Worm (Caenorhabditis elegans) whole organism, L3 larva: ENCODE data around the gene gnrr-5.
A peak's percentile ranks its signal among the peaks of the same experiment; 100 is the strongest.
"Not testable (repeated sequence)": the region's sequence is repeated elsewhere in the genome, so short reads cannot be mapped to it uniquely, and the experiment has no call there.

ENCODE experiments used
- R02D3.7 ChIP-seq: fragments of 150-350 bp; optimal IDR thresholded peaks from 2 replicates; lab custom pipeline; 2014; ENCODE audit warnings: missing biosample characterization, missing genetic modification characterization
- ZK546.5 ChIP-seq: sonication (generic microtip); optimal IDR thresholded peaks from 2 replicates; lab custom pipeline; 2017; ENCODE audit warnings: missing biosample characterization, missing genetic modification characterization
- aly-2 ChIP-seq: fragments of 150-350 bp; optimal IDR thresholded peaks from 2 replicates; lab custom pipeline; 2014; ENCODE audit warnings: missing biosample characterization, missing genetic modification characterization
- ama-1 ChIP-seq: fragments of 150-350 bp; optimal IDR thresholded peaks from 2 replicates; lab custom pipeline; 2018
- ceh-16 ChIP-seq: sonication (generic microtip); optimal IDR thresholded peaks from 2 replicates; lab custom pipeline; 2017; ENCODE audit warnings: missing biosample characterization, missing genetic modification characterization
- ceh-28 ChIP-seq: fragments of 150-350 bp; optimal IDR thresholded peaks from 2 replicates; lab custom pipeline; 2014; ENCODE audit warnings: missing biosample characterization, missing genetic modification reagents, missing genetic modification characterization
- ceh-9 ChIP-seq: sonication (generic microtip); optimal IDR thresholded peaks from 2 replicates; lab custom pipeline; 2018; ENCODE audit warnings: missing biosample characterization, missing genetic modification characterization
- daf-12 ChIP-seq: fragments of 150-350 bp; optimal IDR thresholded peaks from 2 replicates; lab custom pipeline; 2014; ENCODE audit warnings: missing biosample characterization, missing genetic modification reagents, missing genetic modification characterization
- elt-1 ChIP-seq: fragments of 150-350 bp; optimal IDR thresholded peaks from 2 replicates; lab custom pipeline; 2014; ENCODE audit warnings: missing biosample characterization, missing genetic modification characterization
- elt-2 ChIP-seq: sonication (generic microtip); optimal IDR thresholded peaks from 2 replicates; lab custom pipeline; 2016; ENCODE audit warnings: missing genetic modification reagents, mild to moderate bottlenecking, missing genetic modification characterization, missing compliant biosample characterization
- eor-1 ChIP-seq, 2 experiments: fragments of 150-350 bp; optimal IDR thresholded peaks; 2 replicates each; lab custom pipeline; 2014 to 2018; ENCODE audit warnings: missing biosample characterization in 2 of 2, missing genetic modification characterization in 2 of 2
- fkh-10 ChIP-seq: sonication (generic microtip); optimal IDR thresholded peaks from 2 replicates; lab custom pipeline; 2017; ENCODE audit warnings: missing biosample characterization, missing genetic modification reagents, missing genetic modification characterization
- fkh-2 ChIP-seq: fragments of 150-350 bp; optimal IDR thresholded peaks from 2 replicates; lab custom pipeline; 2014; ENCODE audit warnings: missing biosample characterization, missing genetic modification reagents, missing genetic modification characterization
- fos-1 ChIP-seq: fragments of 150-350 bp; optimal IDR thresholded peaks from 2 replicates; lab custom pipeline; 2014; ENCODE audit warnings: missing biosample characterization, missing genetic modification characterization
- hmg-11 ChIP-seq: sonication (generic microtip); optimal IDR thresholded peaks from 2 replicates; lab custom pipeline; 2016; ENCODE audit warnings: missing genetic modification characterization, missing compliant biosample characterization
- jun-1 ChIP-seq: fragments of 150-350 bp; optimal IDR thresholded peaks from 2 replicates; lab custom pipeline; 2014; ENCODE audit warnings: missing biosample characterization, missing genetic modification reagents, missing genetic modification characterization
- lin-15B ChIP-seq: fragments of 150-350 bp; optimal IDR thresholded peaks from 2 replicates; lab custom pipeline; 2014; ENCODE audit warnings: missing biosample characterization, missing genetic modification characterization
- lin-39 ChIP-seq: fragments of 150-350 bp; optimal IDR thresholded peaks from 2 replicates; lab custom pipeline; 2018; ENCODE audit warnings: missing biosample characterization, missing genetic modification reagents, missing genetic modification characterization
- mdl-1 ChIP-seq: fragments of 150-350 bp; optimal IDR thresholded peaks from 2 replicates; lab custom pipeline; 2014; ENCODE audit warnings: missing biosample characterization, missing genetic modification characterization
- mml-1 ChIP-seq: fragments of 150-350 bp; sonication (generic microtip); optimal IDR thresholded peaks from 3 replicates; lab custom pipeline; 2014; ENCODE audit warnings: missing biosample characterization, missing genetic modification characterization
- nfya-1 ChIP-seq: sonication (generic microtip); optimal IDR thresholded peaks from 2 replicates; lab custom pipeline; 2017; ENCODE audit warnings: missing genetic modification characterization, mild to moderate bottlenecking, missing compliant biosample characterization, antibody characterized with exemption, moderate library complexity; ENCODE audit not compliant: insufficient read depth
- nhr-11 ChIP-seq: fragments of 150-350 bp; optimal IDR thresholded peaks from 2 replicates; lab custom pipeline; 2014; ENCODE audit warnings: missing biosample characterization, missing genetic modification characterization
- nhr-23 ChIP-seq: fragments of 150-350 bp; optimal IDR thresholded peaks from 2 replicates; lab custom pipeline; 2014; ENCODE audit warnings: missing biosample characterization, missing genetic modification reagents, missing genetic modification characterization
- nhr-237 ChIP-seq: fragments of 150-350 bp; optimal IDR thresholded peaks from 2 replicates; lab custom pipeline; 2014; ENCODE audit warnings: missing biosample characterization, missing genetic modification characterization
- nhr-25 ChIP-seq: sonication (generic microtip); optimal IDR thresholded peaks from 2 replicates; lab custom pipeline; 2017; ENCODE audit warnings: missing biosample characterization, missing genetic modification characterization
- nhr-28 ChIP-seq: fragments of 150-350 bp; optimal IDR thresholded peaks from 2 replicates; lab custom pipeline; 2014; ENCODE audit warnings: missing biosample characterization, missing genetic modification characterization
- nhr-43 ChIP-seq: sonication (generic microtip); optimal IDR thresholded peaks from 2 replicates; lab custom pipeline; 2016; ENCODE audit warnings: mild to moderate bottlenecking, missing genetic modification characterization, missing compliant biosample characterization; ENCODE audit not compliant: poor library complexity, severe bottlenecking
- nhr-67 ChIP-seq: fragments of 150-350 bp; optimal IDR thresholded peaks from 2 replicates; lab custom pipeline; 2014; ENCODE audit warnings: missing biosample characterization, missing genetic modification characterization
- nhr-76 ChIP-seq: fragments of 150-350 bp; sonication (generic microtip); optimal IDR thresholded peaks from 5 replicates; lab custom pipeline; 2014; ENCODE audit warnings: missing biosample characterization, missing genetic modification characterization
- pha-4 ChIP-seq: fragments of 150-350 bp; optimal IDR thresholded peaks from 2 replicates; lab custom pipeline; 2014; ENCODE audit warnings: missing biosample characterization, missing genetic modification reagents, missing genetic modification characterization
- pqm-1 ChIP-seq: fragments of 150-350 bp; optimal IDR thresholded peaks from 2 replicates; lab custom pipeline; 2017; ENCODE audit warnings: missing biosample characterization, missing genetic modification characterization, inconsistent platforms
- sea-2 ChIP-seq: fragments of 150-350 bp; sonication (generic microtip); optimal IDR thresholded peaks from 4 replicates; lab custom pipeline; 2014; ENCODE audit warnings: missing biosample characterization, missing genetic modification reagents, missing genetic modification characterization
- skn-1 ChIP-seq: fragments of 150-350 bp; optimal IDR thresholded peaks from 2 replicates; lab custom pipeline; 2014; ENCODE audit warnings: missing biosample characterization, missing genetic modification characterization
- snpc-4 ChIP-seq: fragments of 150-350 bp; optimal IDR thresholded peaks from 2 replicates; lab custom pipeline; 2014; ENCODE audit warnings: missing biosample characterization, missing genetic modification characterization
- tbx-2 ChIP-seq: sonication (generic microtip); optimal IDR thresholded peaks from 2 replicates; lab custom pipeline; 2016; ENCODE audit warnings: mild to moderate bottlenecking, missing genetic modification characterization, missing compliant biosample characterization
- unc-62 ChIP-seq: fragments of 150-350 bp; sonication (generic microtip); optimal IDR thresholded peaks from 4 replicates; lab custom pipeline; 2014; ENCODE audit warnings: missing biosample characterization, missing genetic modification reagents, missing genetic modification characterization
- zag-1 ChIP-seq: fragments of 150-350 bp; optimal IDR thresholded peaks from 2 replicates; lab custom pipeline; 2014; ENCODE audit warnings: missing biosample characterization, missing genetic modification characterization

gnrr-5 gene

DNA sequence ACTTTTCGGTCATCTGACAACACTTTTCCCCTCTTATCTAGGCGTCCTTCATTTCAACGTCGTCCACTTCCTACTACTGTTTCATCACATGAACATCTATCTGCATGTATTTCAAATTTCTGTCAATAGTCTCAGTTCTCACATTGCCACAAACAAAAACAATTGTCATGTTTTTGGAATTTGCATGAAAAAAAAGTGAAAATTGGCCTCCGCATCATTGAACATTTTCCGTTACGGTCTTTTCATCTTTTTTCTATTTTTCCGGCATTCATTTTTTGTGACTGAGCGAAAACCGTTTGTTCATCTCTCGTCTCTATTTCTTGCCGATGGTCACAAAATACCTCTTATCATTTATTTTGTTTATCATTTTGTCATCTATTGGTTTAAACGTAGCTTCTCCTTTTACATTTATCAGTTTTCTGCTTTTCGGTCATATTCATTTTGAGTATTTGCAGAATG lies 28.5 kb upstream of the gnrr-5 start, which contains the start of gene exc-15:
exc-15 (plus strand) TSS at position 411 of the 459 bp plus-strand sequence.
- TF ChIP-seq fkh-2 (tag; lab: Kevin White, UChicago) = no peak
- peak; percentile 25 for TF ChIP-seq nhr-23 (tag; lab: Kevin White, UChicago)
- peak; percentile 48 for TF ChIP-seq pqm-1 (tag; lab: Kevin White, UChicago)
- TF ChIP-seq daf-12 = no peak
- TF ChIP-seq pha-4 (tag; lab: Kevin White, UChicago) = peak; percentile 18
- TF ChIP-seq ceh-28 (tag; lab: Kevin White, UChicago) = peak; percentile 11
- TF ChIP-seq elt-2 (tag; lab: Kevin White, UChicago) = peak; percentile 91
- TF ChIP-seq nhr-43 (tag; lab: Kevin White, UChicago) = peak; percentile 24
- TF ChIP-seq nhr-11 (tag; lab: Kevin White, UChicago) = no peak
- no peak for TF ChIP-seq tbx-2 (tag; lab: Kevin White, UChicago)

DNA sequence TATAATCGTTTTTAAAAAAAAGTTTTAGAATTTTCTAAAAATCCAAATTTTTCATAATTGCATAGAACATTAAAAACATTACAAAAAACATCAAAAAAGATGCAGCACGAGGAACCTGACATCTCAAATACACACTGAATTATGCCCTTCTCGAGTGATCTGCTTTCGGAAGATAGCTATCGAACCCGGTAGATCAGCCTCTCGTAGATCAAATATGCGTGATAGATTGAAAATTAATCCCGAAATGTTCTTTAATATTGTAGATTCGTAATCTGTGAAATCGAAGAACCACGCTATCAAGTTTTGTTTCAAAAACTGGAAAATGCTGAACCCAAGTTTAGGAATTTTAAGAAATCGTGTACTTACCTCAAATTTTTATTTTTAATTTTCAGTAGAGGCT lies 27.3 kb upstream of the gnrr-5 start:
- no peak for TF ChIP-seq fos-1
- peak; percentile 53 for TF ChIP-seq elt-1 (tag; lab: Kevin White, UChicago)

DNA sequence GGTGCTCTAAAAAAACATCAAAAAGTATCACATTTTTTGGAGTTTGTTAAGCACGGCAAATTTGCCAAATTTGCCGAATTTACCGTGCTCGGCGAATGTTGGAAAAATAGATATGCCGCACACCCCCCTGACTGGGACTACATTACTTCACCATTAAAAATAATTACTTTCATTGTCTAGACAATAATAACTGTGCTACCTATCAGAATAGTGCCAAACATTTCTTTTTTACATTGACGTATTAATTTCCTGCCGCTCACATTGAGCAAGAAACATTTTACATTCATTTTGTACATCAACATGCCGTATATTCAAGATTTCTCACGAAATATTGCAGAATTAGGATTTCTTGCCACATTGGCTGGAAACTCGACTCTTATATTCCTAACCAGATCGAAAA lies 20.0 kb upstream of the gnrr-5 start, which contains the start of gene str-35:
str-35 (plus strand) TSS at position 301 of the 400 bp plus-strand sequence.
- not testable (repeated sequence) for TF ChIP-seq jun-1, pha-4, tbx-2 (tag; lab: Kevin White, UChicago)

DNA sequence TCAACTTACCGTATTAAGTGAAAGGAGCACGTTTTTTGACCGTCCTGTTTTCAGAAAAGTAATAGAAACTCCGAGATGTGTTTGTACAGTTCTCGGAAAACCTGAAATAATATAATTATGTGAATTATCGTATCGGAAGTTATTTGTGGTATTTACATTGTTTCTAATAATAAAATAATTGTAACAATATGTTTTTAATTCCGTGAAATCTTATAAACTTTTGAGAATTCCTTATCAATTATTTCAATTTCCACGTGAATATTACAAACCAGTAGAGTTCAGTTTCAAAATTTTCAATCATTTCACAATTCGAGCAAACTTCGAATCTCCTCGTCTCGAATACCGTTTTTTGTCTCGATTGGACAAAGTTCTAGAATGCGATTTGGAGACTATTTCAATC lies 16.5 kb upstream of the gnrr-5 start, which contains the start of gene T08H10.3:
T08H10.3 (plus strand) TSS at position 301 of the 400 bp plus-strand sequence.
- TF ChIP-seq aly-2 (tag; lab: Kevin White, UChicago) = no peak

DNA sequence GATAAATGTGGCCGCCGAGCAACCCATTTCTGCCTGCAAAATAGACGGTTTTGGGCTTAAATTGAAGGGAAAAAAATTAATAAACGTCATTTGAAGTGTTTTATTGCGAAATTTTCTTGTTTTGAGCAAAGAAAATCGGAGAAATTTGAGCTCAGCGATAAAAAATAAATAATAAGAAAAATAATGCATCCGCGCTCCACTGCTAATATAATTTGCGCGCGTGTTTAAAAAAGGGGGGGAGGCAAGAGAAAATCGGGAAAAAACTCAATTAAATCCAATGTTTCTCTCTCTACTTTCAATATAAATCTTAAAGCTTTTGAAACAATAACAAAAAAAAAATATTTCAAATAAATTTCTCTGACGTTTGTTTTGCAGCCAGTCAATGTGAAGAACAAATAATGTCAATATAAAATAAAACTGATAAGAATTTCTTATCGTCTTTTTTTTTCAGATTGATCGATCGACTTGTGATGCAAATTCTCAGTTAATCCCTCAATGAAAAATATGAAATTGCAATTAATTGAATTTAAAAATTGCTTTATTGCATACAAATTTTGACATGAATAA lies 3.9 kb downstream of the gnrr-5 start, which contains the start of gene rft-2:
rft-2 (minus strand) TSS at position 41 of the 567 bp plus-strand sequence.
- no peak for TF ChIP-seq nhr-76 (tag; lab: Kevin White, UChicago)
- no peak for TF ChIP-seq fkh-2 (tag; lab: Kevin White, UChicago)
- no peak for TF ChIP-seq fkh-10 (GFP tag; lab: Kevin White, UChicago)
- TF ChIP-seq skn-1 (tag; lab: Kevin White, UChicago) = no peak
- no peak for TF ChIP-seq nhr-23 (tag; lab: Kevin White, UChicago)
- TF ChIP-seq sea-2 (GFP tag; lab: Kevin White, UChicago) = no peak
- TF ChIP-seq pqm-1 (tag; lab: Kevin White, UChicago) = no peak
- no peak for TF ChIP-seq ceh-16
- no peak for TF ChIP-seq nhr-25 (tag; lab: Kevin White, UChicago)
- peak; percentile 85 for TF ChIP-seq pha-4 (tag; lab: Kevin White, UChicago)
- no peak for TF ChIP-seq aly-2 (tag; lab: Kevin White, UChicago)
- no peak for TF ChIP-seq zag-1
- peak; percentile 10 for TF ChIP-seq jun-1 (tag; lab: Kevin White, UChicago)
- TF ChIP-seq unc-62 (GFP tag; lab: Kevin White, UChicago) = no peak
- TF ChIP-seq hmg-11 (tag; lab: Kevin White, UChicago) = peak; percentile 57
- TF ChIP-seq ama-1 (lab: Kevin White, UChicago) = no peak
- no peak for TF ChIP-seq fos-1
- TF ChIP-seq mml-1 = no peak
- no peak for TF ChIP-seq ZK546.5 (tag; lab: Kevin White, UChicago)
- TF ChIP-seq elt-2 (tag; lab: Kevin White, UChicago) = peak; percentile 65
- TF ChIP-seq eor-1 (tag; optimal IDR thresholded peaks at IDR 0.05; lab: Kevin White, UChicago) = no peak
- TF ChIP-seq lin-15B (tag; lab: Kevin White, UChicago) = peak; percentile 62
- TF ChIP-seq nhr-237 (tag; lab: Kevin White, UChicago) = no peak
- no peak for TF ChIP-seq nhr-67
- TF ChIP-seq tbx-2 (tag; lab: Kevin White, UChicago) = no peak
- TF ChIP-seq R02D3.7 (tag; lab: Kevin White, UChicago) = peak; percentile 14
- TF ChIP-seq nhr-28 = no peak
- TF ChIP-seq mdl-1 (tag; lab: Kevin White, UChicago) = no peak
- no peak for TF ChIP-seq ceh-28 (tag; lab: Kevin White, UChicago)
- TF ChIP-seq lin-39 (tag; lab: Kevin White, UChicago) = no peak
- TF ChIP-seq nfya-1 (tag; lab: Kevin White, UChicago) = peak; percentile 59
- TF ChIP-seq snpc-4 (tag; lab: Kevin White, UChicago) = peak; percentile 52
- TF ChIP-seq ceh-9 (tag; lab: Kevin White, UChicago) = no peak
